Worm (Caenorhabditis elegans): ENCODE measurements around the gene srw-123.

srw-123 gene

ce11 chrV:3005964-3006363 is 30.8 kb upstream of the srw-123 start, which contains the start of gene srw-112:
srw-112 (minus strand) TSS chrV:3006064.
- no peak for TF ChIP-seq tbx-2 (tag; optimal IDR thresholded peaks at IDR 0.05)
- peak; percentile 0 for TF ChIP-seq fkh-8 (tag; optimal IDR thresholded peaks at IDR 0.05)

- TF ChIP-seq nhr-19 (GFP tag; conservative IDR thresholded peaks at IDR 0.05) (no peak), zip-4 (GFP tag; optimal IDR thresholded peaks at IDR 0.05) (no peak), ces-1 (GFP tag; optimal IDR thresholded peaks at IDR 0.05) (no peak), fos-1 (tag; optimal IDR thresholded peaks at IDR 0.05) (no peak), ztf-11 (tag; optimal IDR thresholded peaks at IDR 0.05) (no peak), elt-3 (tag; optimal IDR thresholded peaks at IDR 0.05) (no peak), egl-27 (tag; optimal IDR thresholded peaks at IDR 0.05) (no peak), isw-1 (GFP tag; IDR thresholded peaks at IDR 0.05) (no peak), alr-1 (tag; optimal IDR thresholded peaks at IDR 0.05; ENCODE audit: borderline replicate concordance) (no peak), grh-1 (GFP tag; IDR thresholded peaks at IDR 0.05) (no peak), pax-3 (tag; optimal IDR thresholded peaks at IDR 0.05) (no peak), tlp-1 (tag; optimal IDR thresholded peaks at IDR 0.05) (no peak), unc-86 (tag; optimal IDR thresholded peaks at IDR 0.05) (no peak), nhr-20 (tag; optimal IDR thresholded peaks at IDR 0.05) (no peak), pqm-1 (tag; optimal IDR thresholded peaks at IDR 0.05) (no peak), sup-37 (GFP tag; optimal IDR thresholded peaks at IDR 0.05) (no peak), sptf-1 (tag; optimal IDR thresholded peaks at IDR 0.05) (no peak), hlh-17 (GFP tag; optimal IDR thresholded peaks at IDR 0.05; ENCODE audit: borderline replicate concordance) (no peak), nhr-90 (tag; optimal IDR thresholded peaks at IDR 0.05; ENCODE audit: poor library complexity) (no peak)
These were observed 24.6 kb upstream of the srw-123 start, which contains the start of gene srw-119 for ce11 chrV:2999736-3000135. srw-119 (minus strand) TSS chrV:2999836.

ce11 chrV:2996105-2996504 is 20.9 kb upstream of the srw-123 start, which contains the start of gene srw-120:
srw-120 (minus strand) TSS chrV:2996205.
- TF ChIP-seq irx-1 (tag; optimal IDR thresholded peaks at IDR 0.05) (no peak), lsy-2 (tag; optimal IDR thresholded peaks at IDR 0.05) (no peak), lin-13 (GFP tag; optimal IDR thresholded peaks at IDR 0.05) (no peak), zag-1 (tag; optimal IDR thresholded peaks at IDR 0.05) (no peak), unc-62 (GFP tag; optimal IDR thresholded peaks at IDR 0.05) (no peak), mep-1 (tag; optimal IDR thresholded peaks at IDR 0.05) (no peak), nhr-19 (GFP tag; conservative IDR thresholded peaks at IDR 0.05) (no peak), ceh-8 (GFP tag; optimal IDR thresholded peaks at IDR 0.05) (no peak)

- TF ChIP-seq nhr-28 (tag; optimal IDR thresholded peaks at IDR 0.05) (no peak), lin-14 (GFP tag; optimal IDR thresholded peaks at IDR 0.05) (no peak)
These were observed 18.6 kb upstream of the srw-123 start, which contains the start of gene srw-115 for ce11 chrV:2993816-2994215. srw-115 (minus strand) TSS chrV:2993916.

ce11 chrV:2992060-2992459 is 16.9 kb upstream of the srw-123 start:
- TF ChIP-seq unc-130 (tag; optimal IDR thresholded peaks at IDR 0.05): no peak
- TF ChIP-seq ama-1 (optimal IDR thresholded peaks at IDR 0.05): no peak
- TF ChIP-seq pqm-1 (tag; optimal IDR thresholded peaks at IDR 0.05): no peak
- no peak for TF ChIP-seq unc-98 (GFP tag; IDR thresholded peaks at IDR 0.05)
- no peak for TF ChIP-seq lin-15B (tag; optimal IDR thresholded peaks at IDR 0.05)
- no peak for TF ChIP-seq ztf-11 (tag; optimal IDR thresholded peaks at IDR 0.05)
- no peak for TF ChIP-seq xbp-1 (tag; optimal IDR thresholded peaks at IDR 0.05)
- no peak for TF ChIP-seq F16B12.6 (tag; optimal IDR thresholded peaks at IDR 0.05)
- TF ChIP-seq ceh-90 (tag; optimal IDR thresholded peaks at IDR 0.05): no peak
- no peak for TF ChIP-seq mep-1 (tag; optimal IDR thresholded peaks at IDR 0.05)
- TF ChIP-seq unc-62 (GFP tag; optimal IDR thresholded peaks at IDR 0.05): no peak
- TF ChIP-seq isw-1 (GFP tag; IDR thresholded peaks at IDR 0.05): no peak
- TF ChIP-seq ets-5 (GFP tag; IDR thresholded peaks at IDR 0.05): no peak
- TF ChIP-seq fkh-4 (tag; optimal IDR thresholded peaks at IDR 0.05; ENCODE audit: borderline replicate concordance): no peak
- TF ChIP-seq tlp-1 (tag; optimal IDR thresholded peaks at IDR 0.05): no peak
- TF ChIP-seq C16A3.4 (tag; optimal IDR thresholded peaks at IDR 0.05): no peak
- no peak for TF ChIP-seq nhr-12 (tag; optimal IDR thresholded peaks at IDR 0.05)
- TF ChIP-seq ceh-82 (tag; optimal IDR thresholded peaks at IDR 0.05): no peak
- TF ChIP-seq swsn-7 (tag; optimal IDR thresholded peaks at IDR 0.05): no peak
- no peak for TF ChIP-seq jun-1 (tag; optimal IDR thresholded peaks at IDR 0.05)

Measured in whole organism, L1 larva.